Fruit fly (Drosophila melanogaster): ENCODE measurements around the gene dco.

- TF ChIP-seq psq (optimal IDR thresholded peaks at IDR 0.05) (no peak), ttk (optimal IDR thresholded peaks at IDR 0.05) (no peak), Myc (optimal IDR thresholded peaks at IDR 0.05) (no peak)
These were observed 5.3 kb upstream of the dco start for dm6 chr3R:31066356-31066755.
